Fruit fly (Drosophila melanogaster) whole organism, embryonic: ENCODE results near the gene CG42579.

Experiments
- Ada2b ChIP-seq: fragments of 200-800 bp; sonication (Bioruptor generic); IDR thresholded peaks from 2 replicates; pipeline ENCODE4 v1.3.6; 2022; ENCODE audit warnings: missing biosample characterization, missing genetic modification characterization
- B-H1 ChIP-seq: fragments of 200-800 bp; sonication (Bioruptor generic); IDR thresholded peaks from 3 replicates; pipeline ENCODE4 v1.3.6; 2022; ENCODE audit warnings: missing biosample characterization, missing genetic modification characterization
- CG10462 ChIP-seq: fragments of 200-800 bp; sonication (Bioruptor generic); optimal IDR thresholded peaks from 2 replicates; lab custom pipeline; 2016; ENCODE audit warnings: missing biosample characterization, missing genetic modification characterization
- CG10979 ChIP-seq: fragments of 200-800 bp; sonication (Bioruptor generic); optimal IDR thresholded peaks from 2 replicates; lab custom pipeline; 2018; ENCODE audit warnings: missing biosample characterization, mild to moderate bottlenecking, missing genetic modification characterization, moderate library complexity
- CG11723 ChIP-seq: fragments of 200-800 bp; sonication (Bioruptor generic); optimal IDR thresholded peaks from 2 replicates; lab custom pipeline; 2017; ENCODE audit warnings: missing biosample characterization, mild to moderate bottlenecking, missing genetic modification characterization
- CG12769 ChIP-seq: fragments of 200-800 bp; sonication (Bioruptor generic); optimal IDR thresholded peaks from 2 replicates; lab custom pipeline; 2019; ENCODE audit warnings: missing biosample characterization, mild to moderate bottlenecking, missing genetic modification characterization, moderate library complexity
- CG14014 ChIP-seq: fragments of 200-800 bp; sonication (Bioruptor generic); IDR thresholded peaks from 2 replicates; pipeline ENCODE4 v1.3.6; 2022; ENCODE audit warnings: missing biosample characterization, missing genetic modification characterization
- CG1529 ChIP-seq: fragments of 200-800 bp; sonication (Bioruptor generic); optimal IDR thresholded peaks from 3 replicates; lab custom pipeline; 2018; ENCODE audit warnings: missing biosample characterization, missing genetic modification characterization
- CG15514 ChIP-seq: fragments of 200-800 bp; sonication (Bioruptor generic); optimal IDR thresholded peaks from 3 replicates; lab custom pipeline; 2017; ENCODE audit warnings: missing biosample characterization, missing genetic modification characterization, mild to moderate bottlenecking, moderate library complexity, missing genetic modification reagents
- CG16779 ChIP-seq: fragments of 200-800 bp; sonication (Bioruptor generic); IDR thresholded peaks from 2 replicates; pipeline ENCODE4 v1.3.6; 2022; ENCODE audit warnings: missing biosample characterization, missing genetic modification characterization
- CG17328 ChIP-seq: fragments of 200-800 bp; sonication (Bioruptor generic); IDR thresholded peaks from 2 replicates; pipeline ENCODE4 v1.3.6; 2022; ENCODE audit warnings: missing biosample characterization, missing genetic modification characterization
- CG17385 ChIP-seq: fragments of 200-800 bp; sonication (Bioruptor generic); optimal IDR thresholded peaks from 3 replicates; lab custom pipeline; 2018; ENCODE audit warnings: missing biosample characterization, mild to moderate bottlenecking, missing genetic modification characterization
- CG18011 ChIP-seq: fragments of 200-800 bp; sonication (Bioruptor generic); optimal IDR thresholded peaks from 2 replicates; lab custom pipeline; 2017; ENCODE audit warnings: missing biosample characterization, missing genetic modification characterization, mild to moderate bottlenecking, moderate library complexity, missing genotype
- CG18619 ChIP-seq: fragments of 200-800 bp; sonication (Bioruptor generic); optimal IDR thresholded peaks from 3 replicates; lab custom pipeline; 2017; ENCODE audit warnings: missing biosample characterization, mild to moderate bottlenecking, missing genetic modification characterization
- CG32772 ChIP-seq: fragments of 200-800 bp; sonication (Bioruptor generic); IDR thresholded peaks from 2 replicates; pipeline ENCODE4 v1.3.6; 2022; ENCODE audit warnings: missing biosample characterization, missing genetic modification characterization
- CG3281 ChIP-seq: fragments of 200-800 bp; sonication (Bioruptor generic); optimal IDR thresholded peaks from 3 replicates; lab custom pipeline; 2017; ENCODE audit warnings: missing biosample characterization, mild to moderate bottlenecking, missing genetic modification characterization
- CG5180 ChIP-seq: fragments of 200-800 bp; sonication (Bioruptor generic); optimal IDR thresholded peaks from 3 replicates; lab custom pipeline; 2017; ENCODE audit warnings: missing biosample characterization, missing genetic modification characterization, mild to moderate bottlenecking, moderate library complexity, missing genetic modification reagents
- CG8388 ChIP-seq: fragments of 200-800 bp; sonication (Bioruptor generic); optimal IDR thresholded peaks from 2 replicates; lab custom pipeline; 2019; ENCODE audit warnings: missing biosample characterization, mild to moderate bottlenecking, missing genetic modification characterization, moderate library complexity
- CG9932 ChIP-seq: fragments of 200-800 bp; sonication (Bioruptor generic); IDR thresholded peaks from 2 replicates; pipeline ENCODE4 v1.3.6; 2022; ENCODE audit warnings: missing biosample characterization, missing genetic modification characterization
- Doc3 ChIP-seq: fragments of 200-800 bp; sonication (Bioruptor generic); IDR thresholded peaks from 3 replicates; pipeline ENCODE4 v1.3.6; 2022; ENCODE audit warnings: missing biosample characterization, missing genetic modification characterization; ENCODE audit not compliant: partially characterized antibody
- Ets65A ChIP-seq: fragments of 200-800 bp; sonication (Bioruptor generic); peaks from one replicate; lab custom pipeline; 2016; ENCODE audit warnings: missing biosample characterization, missing genetic modification characterization
- HHEX ChIP-seq: fragments of 200-800 bp; sonication (Bioruptor generic); optimal IDR thresholded peaks from 3 replicates; lab custom pipeline; 2017; ENCODE audit warnings: missing biosample characterization, mild to moderate bottlenecking, missing genetic modification characterization, missing genetic modification reagents
- Hmr ChIP-seq: fragments of 200-800 bp; sonication (Bioruptor generic); optimal IDR thresholded peaks from 3 replicates; lab custom pipeline; 2017; ENCODE audit warnings: mild to moderate bottlenecking, missing biosample characterization, missing genetic modification reagents, missing genetic modification characterization
- Hr39 ChIP-seq: fragments of >200 bp; optimal IDR thresholded peaks from 2 replicates; lab custom pipeline; 2017
- Lim3 ChIP-seq: fragments of 200-800 bp; sonication (Bioruptor generic); IDR thresholded peaks from 2 replicates; pipeline ENCODE4 v1.3.6; 2022; ENCODE audit warnings: missing biosample characterization, missing genetic modification characterization
- MESR4 ChIP-seq: fragments of 200-800 bp; sonication (Bioruptor generic); optimal IDR thresholded peaks from 2 replicates; lab custom pipeline; 2018; ENCODE audit warnings: missing biosample characterization, mild to moderate bottlenecking, missing genetic modification characterization, moderate library complexity
- Med ChIP-seq: fragments of 200-800 bp; sonication (Bioruptor generic); peaks from one replicate; lab custom pipeline; 2016; ENCODE audit warnings: missing biosample characterization, missing genetic modification characterization, mild to moderate bottlenecking, inconsistent platforms, moderate library complexity
- Meics ChIP-seq: fragments of 200-800 bp; sonication (Bioruptor generic); optimal IDR thresholded peaks from 2 replicates; lab custom pipeline; 2017; ENCODE audit warnings: missing biosample characterization, mild to moderate bottlenecking, missing genetic modification characterization
- Oaz ChIP-seq: fragments of 200-800 bp; sonication (Bioruptor generic); IDR thresholded peaks from 2 replicates; pipeline ENCODE4 v1.3.6; 2022; ENCODE audit warnings: missing biosample characterization, missing genetic modification characterization
- Taf1 ChIP-seq: fragments of 200-800 bp; sonication (Bioruptor generic); IDR thresholded peaks from 2 replicates; pipeline ENCODE4 v1.3.6; 2022; ENCODE audit warnings: missing biosample characterization, missing genetic modification characterization
- bbx ChIP-seq: fragments of 200-800 bp; sonication (Bioruptor generic); IDR thresholded peaks from 2 replicates; pipeline ENCODE4 v1.3.6; 2022; ENCODE audit warnings: missing biosample characterization, missing genetic modification characterization; ENCODE audit not compliant: partially characterized antibody
- bigmax ChIP-seq: fragments of 200-800 bp; sonication (Bioruptor generic); optimal IDR thresholded peaks from 2 replicates; lab custom pipeline; 2018; ENCODE audit warnings: missing biosample characterization, mild to moderate bottlenecking, missing genetic modification characterization
- crol ChIP-seq: fragments of 200-800 bp; sonication (Bioruptor generic); IDR thresholded peaks from 2 replicates; pipeline ENCODE4 v1.3.6; 2022; ENCODE audit warnings: missing biosample characterization, missing genetic modification characterization
- eve ChIP-seq, 2 experiments: fragments of >200 bp; optimal IDR thresholded peaks; 2 replicates each; lab custom pipeline; 2017; ENCODE audit warnings: missing biosample characterization in 2 of 2, missing genetic modification characterization in 2 of 2
- fd64A ChIP-seq: fragments of 200-800 bp; sonication (Bioruptor generic); optimal IDR thresholded peaks from 3 replicates; lab custom pipeline; 2018; ENCODE audit warnings: missing biosample characterization, mild to moderate bottlenecking, missing genetic modification characterization
- lab ChIP-seq: fragments of 200-800 bp; sonication (Bioruptor generic); optimal IDR thresholded peaks from 3 replicates; lab custom pipeline; 2017; ENCODE audit warnings: missing biosample characterization, missing genetic modification characterization, mild to moderate bottlenecking, moderate library complexity, missing genetic modification reagents
- nau ChIP-seq: fragments of 200-800 bp; sonication (Bioruptor generic); optimal IDR thresholded peaks from 3 replicates; lab custom pipeline; 2017; ENCODE audit warnings: missing biosample characterization, mild to moderate bottlenecking, missing genetic modification characterization, missing genetic modification reagents
- onecut ChIP-seq: fragments of 200-800 bp; sonication (Bioruptor generic); IDR thresholded peaks from 2 replicates; pipeline ENCODE4 v1.3.6; 2022; ENCODE audit warnings: missing biosample characterization, missing genetic modification characterization
- pfk ChIP-seq: fragments of 200-800 bp; sonication (Bioruptor generic); optimal IDR thresholded peaks from 2 replicates; lab custom pipeline; 2018; ENCODE audit warnings: missing biosample characterization, mild to moderate bottlenecking, missing genetic modification characterization, moderate library complexity
- scrt ChIP-seq: fragments of 200-800 bp; sonication (Bioruptor generic); optimal IDR thresholded peaks from 2 replicates; lab custom pipeline; 2018; ENCODE audit warnings: missing biosample characterization, mild to moderate bottlenecking, missing genetic modification characterization, moderate library complexity
- slp2 ChIP-seq: fragments of 200-800 bp; sonication (Bioruptor generic); optimal IDR thresholded peaks from 2 replicates; lab custom pipeline; 2016; ENCODE audit warnings: missing biosample characterization, missing genetic modification characterization
- sob ChIP-seq: fragments of 200-800 bp; sonication (Bioruptor generic); IDR thresholded peaks from 2 replicates; pipeline ENCODE4 v1.3.6; 2022; ENCODE audit warnings: missing biosample characterization, missing genetic modification characterization
- tna ChIP-seq: fragments of 200-800 bp; sonication (Bioruptor generic); IDR thresholded peaks from 2 replicates; pipeline ENCODE4 v1.3.6; 2022; ENCODE audit warnings: missing biosample characterization, missing genetic modification characterization; ENCODE audit not compliant: partially characterized antibody
- tx ChIP-seq: fragments of 200-800 bp; sonication (Bioruptor generic); optimal IDR thresholded peaks from 2 replicates; lab custom pipeline; 2016; ENCODE audit warnings: missing biosample characterization, missing genetic modification characterization
- wor ChIP-seq: fragments of 200-800 bp; sonication (Bioruptor generic); IDR thresholded peaks from 2 replicates; pipeline ENCODE4 v1.3.6; 2022; ENCODE audit warnings: missing biosample characterization, missing genetic modification characterization

CG42579 gene

dm6 chrX:20501040-20501609, 26.3 kb upstream of the CG42579 start (continued):
- no peak for TF ChIP-seq nau (GFP tag; lab: Kevin White, UChicago)

dm6 chrX:20501640-20502039, 25.8 kb upstream of the CG42579 start:
- TF ChIP-seq CG8388 (GFP tag; lab: Kevin White, UChicago) (no peak), B-H1 (0 out of 3 replicates have a peak, but pooled peaks have one; percentile 2), eve (GFP tag; optimal IDR thresholded peaks at IDR 0.05; lab: Kevin White, UChicago) (peak in 1 of 2 experiments; percentile 7)
- TF ChIP-seq, all 482 proteins: peak for 2

DNA sequence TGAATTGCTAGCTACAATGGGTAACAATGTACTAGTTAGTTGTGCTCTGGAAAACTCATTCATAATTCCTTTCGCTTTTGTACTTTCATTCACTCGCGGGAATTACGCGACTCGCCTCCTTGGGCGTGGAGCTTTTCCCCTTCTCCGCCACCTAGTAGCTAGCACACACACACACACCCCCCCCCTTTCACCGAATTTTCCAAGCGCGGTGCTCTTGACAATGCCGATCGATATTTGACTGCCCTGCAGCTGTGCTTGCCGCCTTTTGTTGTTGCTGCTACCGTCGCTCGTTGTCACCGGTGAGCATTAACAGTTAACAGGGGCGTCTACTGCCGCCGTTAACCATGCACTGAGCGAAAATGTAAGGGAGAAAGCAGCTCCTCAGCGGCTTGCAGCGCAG, 25.2 kb upstream of the CG42579 start:
- TF ChIP-seq scrt (GFP tag; lab: Kevin White, UChicago) (no peak), CG14014 (GFP tag; lab: Robert Waterston, UW) (0 out of 2 replicates have a peak, but pooled peaks have one; percentile 10), CG10979 (tag; lab: Kevin White, UChicago) (no peak), fd64A (GFP tag; lab: Kevin White, UChicago) (no peak), CG11723 (GFP tag; lab: Kevin White, UChicago) (no peak), wor (GFP tag; lab: Robert Waterston, UW) (no peak), Ada2b (no peak), CG9932 (GFP tag; lab: Robert Waterston, UW) (no peak), Hmr (no peak), Ets65A (no peak), CG5180 (GFP tag; lab: Kevin White, UChicago) (no peak), CG17385 (GFP tag; lab: Kevin White, UChicago) (no peak), MESR4 (GFP tag; lab: Kevin White, UChicago) (no peak), CG1529 (GFP tag; lab: Kevin White, UChicago) (no peak), CG32772 (GFP tag; lab: Robert Waterston, UW) (0 out of 2 replicates have a peak, but pooled peaks have one; percentile 6), Med (GFP tag; lab: Kevin White, UChicago) (peak; percentile 63), Oaz (GFP tag; lab: Robert Waterston, UW) (no peak), Hr39 (lab: Kevin White, UChicago) (no peak), bigmax (GFP tag; lab: Kevin White, UChicago) (no peak), crol (peak; percentile 61; the same call in 1 of the 2 replicates), Taf1 (GFP tag; lab: Robert Waterston, UW) (no peak), pfk (GFP tag; lab: Kevin White, UChicago) (no peak), CG15514 (GFP tag; lab: Kevin White, UChicago) (no peak), onecut (peak; percentile 94), HHEX (GFP tag; lab: Kevin White, UChicago) (no peak), lab (GFP tag; lab: Kevin White, UChicago) (no peak), slp2 (GFP tag; lab: Kevin White, UChicago) (no peak)

DNA sequence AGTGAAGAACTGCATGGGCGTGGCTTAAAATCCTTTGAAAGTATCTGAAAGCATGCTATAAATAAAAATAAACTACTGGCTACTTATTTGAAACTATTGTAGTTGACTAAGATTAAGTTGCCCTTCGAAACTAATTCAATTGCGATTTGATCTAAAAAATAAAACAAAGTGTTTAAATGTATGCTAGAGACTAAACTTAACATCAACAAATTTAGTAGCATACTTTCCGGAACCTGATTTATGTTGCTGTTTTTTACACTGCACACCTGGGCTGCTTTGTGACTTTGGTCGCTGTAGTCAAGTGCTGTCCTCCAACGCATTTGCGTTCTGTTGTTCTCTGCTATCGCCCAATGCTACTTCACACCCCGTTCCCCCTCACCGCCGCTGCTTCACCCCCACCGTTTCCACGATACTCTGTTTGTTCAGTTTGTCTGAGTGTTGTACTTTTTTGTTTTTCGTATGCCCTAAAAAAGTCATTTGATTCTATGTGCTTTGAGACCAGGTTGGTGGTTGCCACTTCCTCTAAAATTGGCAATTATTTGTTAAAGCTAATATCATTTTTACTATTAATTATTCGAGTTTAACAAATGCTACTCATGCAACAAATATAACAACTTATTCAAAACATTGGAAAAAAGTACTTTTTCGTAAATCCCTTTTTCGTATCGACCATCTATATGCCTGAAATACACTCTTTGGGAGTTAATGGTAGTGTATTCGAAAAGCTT, 24.5 kb upstream of the CG42579 start:
- TF ChIP-seq Doc3 (GFP tag; lab: Robert Waterston, UW), result no peak
- peak; percentile 22; the same call in 1 of the 2 replicates for TF ChIP-seq sob (GFP tag; lab: Robert Waterston, UW)
- TF ChIP-seq CG12769 (tag; lab: Kevin White, UChicago), result peak; percentile 47
- no peak for TF ChIP-seq CG18011 (GFP tag; lab: Kevin White, UChicago)
- TF ChIP-seq bbx (GFP tag; lab: Robert Waterston, UW), result no peak
- no peak for TF ChIP-seq tna (GFP tag; lab: Robert Waterston, UW)
- peak; percentile 3 for TF ChIP-seq tx
- no peak for TF ChIP-seq CG16779 (GFP tag; lab: Robert Waterston, UW)
- no peak for TF ChIP-seq Lim3 (GFP tag; lab: Robert Waterston, UW)
- no peak for TF ChIP-seq CG18619 (GFP tag; lab: Kevin White, UChicago)
- TF ChIP-seq CG3281 (GFP tag; lab: Kevin White, UChicago), result peak; percentile 50
- TF ChIP-seq CG10462 (GFP tag; lab: Kevin White, UChicago), result no peak
- TF ChIP-seq Meics, result peak; percentile 58
- TF ChIP-seq CG17328 (GFP tag; lab: Robert Waterston, UW), result no peak
